Worm (Caenorhabditis elegans) whole organism, L3 larva: Measurements from ENCODE around the gene str-9.

ENCODE experiments used
- nhr-12 ChIP-seq: fragments of 150-350 bp; optimal IDR thresholded peaks from 2 replicates; lab custom pipeline; 2014; ENCODE audit warnings: missing biosample characterization, missing genetic modification characterization
- ztf-11 ChIP-seq: fragments of 150-350 bp; optimal IDR thresholded peaks from 2 replicates; lab custom pipeline; 2014; ENCODE audit warnings: missing biosample characterization, missing genetic modification characterization

- TF ChIP-seq nhr-12 (tag; lab: Kevin White, UChicago) (no peak), ztf-11 (tag; lab: Kevin White, UChicago) (no peak)
These were observed 22.5 kb downstream of the str-9 start, which contains the start of gene T26E4.2 for ce11 chrV:15781086-15781485.
